Fruit fly (Drosophila melanogaster): Measurements from ENCODE around the gene Cmpk.

The Cmpk gene

DNA sequence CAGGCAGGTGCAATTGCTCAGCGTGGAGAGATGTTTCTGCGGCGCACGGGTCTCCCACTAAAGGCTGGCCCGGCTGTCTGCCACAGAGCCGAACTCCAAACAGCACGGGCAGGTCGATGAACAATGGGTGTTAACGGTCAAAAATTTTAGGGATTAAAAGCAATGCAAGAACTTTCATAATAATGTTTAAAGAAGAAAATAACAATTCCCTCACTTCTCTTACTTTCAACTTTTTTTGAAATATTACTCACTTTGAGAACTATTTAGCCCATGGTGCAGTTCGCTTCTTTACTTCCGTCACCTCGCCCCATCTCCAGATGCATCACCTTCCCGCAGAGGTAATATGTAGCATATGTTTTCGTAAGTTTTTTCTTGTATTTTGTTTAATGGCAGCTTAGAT lies 17.2 kb upstream of the Cmpk start (continued):
- TF ChIP-seq D19A (tag; optimal IDR thresholded peaks at IDR 0.05): no peak
- no peak for TF ChIP-seq hbn (GFP tag; IDR thresholded peaks at IDR 0.05; ENCODE audit: partially characterized antibody)
- TF ChIP-seq crc (GFP tag; optimal IDR thresholded peaks at IDR 0.05): no peak
- TF ChIP-seq NfI (GFP tag; optimal IDR thresholded peaks at IDR 0.05): no peak
- no peak for TF ChIP-seq Hmr (GFP tag; optimal IDR thresholded peaks at IDR 0.05)
- no peak for TF ChIP-seq CG11247 (GFP tag; IDR thresholded peaks at IDR 0.05)
- TF ChIP-seq CG43689 (GFP tag; IDR thresholded peaks at IDR 0.05): no peak
- no peak for TF ChIP-seq Med (GFP tag)
- TF ChIP-seq CG2116 (GFP tag; optimal IDR thresholded peaks at IDR 0.05): no peak
- no peak for TF ChIP-seq sima (GFP tag; optimal IDR thresholded peaks at IDR 0.05)
- no peak for TF ChIP-seq CG14965 (GFP tag; optimal IDR thresholded peaks at IDR 0.05; ENCODE audit: borderline replicate concordance)
- no peak for TF ChIP-seq CG5245 (GFP tag; optimal IDR thresholded peaks at IDR 0.05)
- no peak for TF ChIP-seq tna (GFP tag; IDR thresholded peaks at IDR 0.05; ENCODE audit: partially characterized antibody)
- no peak for TF ChIP-seq Deaf1 (tag; optimal IDR thresholded peaks at IDR 0.05)
- no peak for TF ChIP-seq tup (GFP tag; optimal IDR thresholded peaks at IDR 0.05)
- no peak for TF ChIP-seq Antp (GFP tag; optimal IDR thresholded peaks at IDR 0.05)
- TF ChIP-seq CG31388 (GFP tag; optimal IDR thresholded peaks at IDR 0.05): no peak
- TF ChIP-seq Ptx1 (GFP tag; IDR thresholded peaks at IDR 0.05): peak; percentile 36; the same call in 1 of the 2 replicates
- no peak for TF ChIP-seq amos (GFP tag; IDR thresholded peaks at IDR 0.05; ENCODE audit: partially characterized antibody)
- no peak for TF ChIP-seq cad (GFP tag; optimal IDR thresholded peaks at IDR 0.05)
- no peak for TF ChIP-seq Hr39 (optimal IDR thresholded peaks at IDR 0.05)
- peak; percentile 10 for TF ChIP-seq corto (GFP tag; optimal IDR thresholded peaks at IDR 0.05)
- no peak for TF ChIP-seq Sry-δ (GFP tag; optimal IDR thresholded peaks at IDR 0.05)
- TF ChIP-seq CG4617 (GFP tag; optimal IDR thresholded peaks at IDR 0.05; ENCODE audit: borderline replicate concordance): no peak
- TF ChIP-seq p53 (GFP tag; optimal IDR thresholded peaks at IDR 0.05): no peak
- no peak for TF ChIP-seq Vsx1 (GFP tag; optimal IDR thresholded peaks at IDR 0.05)
- TF ChIP-seq eyg (GFP tag; optimal IDR thresholded peaks at IDR 0.05): no peak
- no peak for TF ChIP-seq YL-1 (GFP tag; optimal IDR thresholded peaks at IDR 0.05)
- no peak for TF ChIP-seq ranshi (GFP tag; IDR thresholded peaks at IDR 0.05)
- peak; percentile 33; the same call in 1 of the 2 replicates for TF ChIP-seq ttk (GFP tag; IDR thresholded peaks at IDR 0.05)
- TF ChIP-seq CG17385 (GFP tag; optimal IDR thresholded peaks at IDR 0.05): no peak
- TF ChIP-seq CG3065 (GFP tag; optimal IDR thresholded peaks at IDR 0.05): no peak
- no peak for TF ChIP-seq CG15696 (tag; optimal IDR thresholded peaks at IDR 0.05)
- TF ChIP-seq phol (tag; optimal IDR thresholded peaks at IDR 0.05): peak; percentile 26
- TF ChIP-seq sna (GFP tag; IDR thresholded peaks at IDR 0.05; ENCODE audit: partially characterized antibody): no peak
- no peak for TF ChIP-seq D19B (GFP tag; optimal IDR thresholded peaks at IDR 0.05)
- no peak for TF ChIP-seq CG14014 (GFP tag; IDR thresholded peaks at IDR 0.05)
- no peak for TF ChIP-seq Hmx (GFP tag; optimal IDR thresholded peaks at IDR 0.05)
- no peak for TF ChIP-seq Adf1 (GFP tag; IDR thresholded peaks at IDR 0.05)
- TF ChIP-seq CG17612 (GFP tag; IDR thresholded peaks at IDR 0.05): no peak
- no peak for TF ChIP-seq D (optimal IDR thresholded peaks at IDR 0.05)
- TF ChIP-seq D (GFP tag; optimal IDR thresholded peaks at IDR 0.05): peak; percentile 25
- no peak for TF ChIP-seq dan (GFP tag; IDR thresholded peaks at IDR 0.05)
- TF ChIP-seq Atf6 (GFP tag; IDR thresholded peaks at IDR 0.05): no peak
- TF ChIP-seq CG18619 (GFP tag; optimal IDR thresholded peaks at IDR 0.05): no peak
- no peak for TF ChIP-seq CG15514 (GFP tag; optimal IDR thresholded peaks at IDR 0.05)
- TF ChIP-seq Max (GFP tag; optimal IDR thresholded peaks at IDR 0.05): no peak
- no peak for TF ChIP-seq CG9932 (GFP tag; IDR thresholded peaks at IDR 0.05)
- no peak for TF ChIP-seq tx (GFP tag; optimal IDR thresholded peaks at IDR 0.05)
- TF ChIP-seq tin (GFP tag; optimal IDR thresholded peaks at IDR 0.05): no peak
- no peak for TF ChIP-seq Doc2 (GFP tag; IDR thresholded peaks at IDR 0.05)
- TF ChIP-seq CG6683 (GFP tag; optimal IDR thresholded peaks at IDR 0.05): no peak
- TF ChIP-seq grn (GFP tag; optimal IDR thresholded peaks at IDR 0.05): no peak

Measured in whole organism, embryonic.